Worm (Caenorhabditis elegans) whole organism, L3 larva: ENCODE measurements around the gene srx-26.

Source experiments
- ama-1 ChIP-seq: fragments of 150-350 bp; optimal IDR thresholded peaks from 2 replicates; lab custom pipeline; 2018
- ceh-16 ChIP-seq: sonication (generic microtip); optimal IDR thresholded peaks from 2 replicates; lab custom pipeline; 2017; ENCODE audit warnings: missing biosample characterization, missing genetic modification characterization
- ceh-82 ChIP-seq: fragments of 150-350 bp; optimal IDR thresholded peaks from 2 replicates; lab custom pipeline; 2014; ENCODE audit warnings: missing biosample characterization, missing genetic modification characterization
- elt-2 ChIP-seq: sonication (generic microtip); optimal IDR thresholded peaks from 2 replicates; lab custom pipeline; 2016; ENCODE audit warnings: missing genetic modification reagents, mild to moderate bottlenecking, missing genetic modification characterization, missing compliant biosample characterization
- elt-3 ChIP-seq, 3 experiments: fragments of 150-350 bp in 1 of 3; sonication (generic microtip) in 2 of 3; optimal IDR thresholded peaks; 2 replicates in 2 of 3; 4 replicates in 1 of 3; lab custom pipeline; 2014 to 2017; ENCODE audit warnings: missing biosample characterization in 3 of 3, missing genetic modification characterization in 3 of 3
- fkh-10 ChIP-seq: sonication (generic microtip); optimal IDR thresholded peaks from 2 replicates; lab custom pipeline; 2017; ENCODE audit warnings: missing biosample characterization, missing genetic modification reagents, missing genetic modification characterization
- fkh-2 ChIP-seq: fragments of 150-350 bp; optimal IDR thresholded peaks from 2 replicates; lab custom pipeline; 2014; ENCODE audit warnings: missing biosample characterization, missing genetic modification reagents, missing genetic modification characterization
- fos-1 ChIP-seq: fragments of 150-350 bp; optimal IDR thresholded peaks from 2 replicates; lab custom pipeline; 2014; ENCODE audit warnings: missing biosample characterization, missing genetic modification characterization
- hmg-11 ChIP-seq: sonication (generic microtip); optimal IDR thresholded peaks from 2 replicates; lab custom pipeline; 2016; ENCODE audit warnings: missing genetic modification characterization, missing compliant biosample characterization
- lin-15B ChIP-seq: fragments of 150-350 bp; optimal IDR thresholded peaks from 2 replicates; lab custom pipeline; 2014; ENCODE audit warnings: missing biosample characterization, missing genetic modification characterization
- nfya-1 ChIP-seq: sonication (generic microtip); optimal IDR thresholded peaks from 2 replicates; lab custom pipeline; 2017; ENCODE audit warnings: missing genetic modification characterization, mild to moderate bottlenecking, missing compliant biosample characterization, antibody characterized with exemption, moderate library complexity; ENCODE audit not compliant: insufficient read depth
- nhr-11 ChIP-seq: fragments of 150-350 bp; optimal IDR thresholded peaks from 2 replicates; lab custom pipeline; 2014; ENCODE audit warnings: missing biosample characterization, missing genetic modification characterization
- nhr-23 ChIP-seq: fragments of 150-350 bp; optimal IDR thresholded peaks from 2 replicates; lab custom pipeline; 2014; ENCODE audit warnings: missing biosample characterization, missing genetic modification reagents, missing genetic modification characterization
- nhr-237 ChIP-seq: fragments of 150-350 bp; optimal IDR thresholded peaks from 2 replicates; lab custom pipeline; 2014; ENCODE audit warnings: missing biosample characterization, missing genetic modification characterization
- nhr-43 ChIP-seq: sonication (generic microtip); optimal IDR thresholded peaks from 2 replicates; lab custom pipeline; 2016; ENCODE audit warnings: mild to moderate bottlenecking, missing genetic modification characterization, missing compliant biosample characterization; ENCODE audit not compliant: poor library complexity, severe bottlenecking
- nhr-67 ChIP-seq: fragments of 150-350 bp; optimal IDR thresholded peaks from 2 replicates; lab custom pipeline; 2014; ENCODE audit warnings: missing biosample characterization, missing genetic modification characterization
- nhr-77 ChIP-seq: fragments of 150-350 bp; optimal IDR thresholded peaks from 2 replicates; lab custom pipeline; 2014; ENCODE audit warnings: missing biosample characterization, missing genetic modification characterization
- pha-4 ChIP-seq: fragments of 150-350 bp; optimal IDR thresholded peaks from 2 replicates; lab custom pipeline; 2014; ENCODE audit warnings: missing biosample characterization, missing genetic modification reagents, missing genetic modification characterization
- pqm-1 ChIP-seq: fragments of 150-350 bp; optimal IDR thresholded peaks from 2 replicates; lab custom pipeline; 2017; ENCODE audit warnings: missing biosample characterization, missing genetic modification characterization, inconsistent platforms
- snpc-4 ChIP-seq: fragments of 150-350 bp; optimal IDR thresholded peaks from 2 replicates; lab custom pipeline; 2014; ENCODE audit warnings: missing biosample characterization, missing genetic modification characterization
- tbx-2 ChIP-seq: sonication (generic microtip); optimal IDR thresholded peaks from 2 replicates; lab custom pipeline; 2016; ENCODE audit warnings: mild to moderate bottlenecking, missing genetic modification characterization, missing compliant biosample characterization
- zag-1 ChIP-seq: fragments of 150-350 bp; optimal IDR thresholded peaks from 2 replicates; lab custom pipeline; 2014; ENCODE audit warnings: missing biosample characterization, missing genetic modification characterization
- ztf-4 ChIP-seq: fragments of 150-350 bp; optimal IDR thresholded peaks from 2 replicates; lab custom pipeline; 2014; ENCODE audit warnings: missing biosample characterization, missing genetic modification characterization

srx-26 gene

ce11 chrV:2711429-2711828, 41.5 kb downstream of the srx-26 start, which contains the start of gene C24B9.3:
C24B9.3 (minus strand) TSS chrV:2711599.
- peak; percentile 80 for TF ChIP-seq pqm-1 (tag; lab: Kevin White, UChicago)
- no peak for TF ChIP-seq lin-15B (tag; lab: Kevin White, UChicago)
- TF ChIP-seq nfya-1 (tag; lab: Kevin White, UChicago) = peak; percentile 14
- TF ChIP-seq elt-2 (tag; lab: Kevin White, UChicago) = peak; percentile 86
- no peak for TF ChIP-seq fos-1
- TF ChIP-seq nhr-67 (tag; lab: Kevin White, UChicago) = no peak
- TF ChIP-seq tbx-2 (tag; lab: Kevin White, UChicago) = no peak
- TF ChIP-seq nhr-77 = no peak
- TF ChIP-seq elt-3 (tag; optimal IDR thresholded peaks at IDR 0.05; lab: Kevin White, UChicago) = no peak

- TF ChIP-seq nfya-1 (tag; lab: Kevin White, UChicago) (peak; percentile 73), nhr-237 (tag; lab: Kevin White, UChicago) (no peak)
Measured at ce11 chrV:2710192-2710591, 42.7 kb downstream of the srx-26 start.

- no peak for TF ChIP-seq hmg-11 (tag; lab: Kevin White, UChicago)
- TF ChIP-seq nfya-1 (tag; lab: Kevin White, UChicago) = no peak
Measured at ce11 chrV:2706379-2706778, 46.5 kb downstream of the srx-26 start.

ce11 chrV:2703299-2703698, 49.6 kb downstream of the srx-26 start:
- TF ChIP-seq nhr-11 = no peak
- TF ChIP-seq zag-1 (tag; lab: Kevin White, UChicago) = no peak
- no peak for TF ChIP-seq tbx-2 (tag; lab: Kevin White, UChicago)
- TF ChIP-seq ama-1 (lab: Kevin White, UChicago) = no peak
- no peak for TF ChIP-seq ceh-16
- no peak for TF ChIP-seq fkh-2 (tag; lab: Kevin White, UChicago)
- no peak for TF ChIP-seq snpc-4
- no peak for TF ChIP-seq pha-4 (tag; lab: Kevin White, UChicago)
- TF ChIP-seq nhr-43 (tag; lab: Kevin White, UChicago) = no peak
- no peak for TF ChIP-seq lin-15B (tag; lab: Kevin White, UChicago)
- no peak for TF ChIP-seq nhr-237 (tag; lab: Kevin White, UChicago)
- no peak for TF ChIP-seq fkh-10

DNA sequence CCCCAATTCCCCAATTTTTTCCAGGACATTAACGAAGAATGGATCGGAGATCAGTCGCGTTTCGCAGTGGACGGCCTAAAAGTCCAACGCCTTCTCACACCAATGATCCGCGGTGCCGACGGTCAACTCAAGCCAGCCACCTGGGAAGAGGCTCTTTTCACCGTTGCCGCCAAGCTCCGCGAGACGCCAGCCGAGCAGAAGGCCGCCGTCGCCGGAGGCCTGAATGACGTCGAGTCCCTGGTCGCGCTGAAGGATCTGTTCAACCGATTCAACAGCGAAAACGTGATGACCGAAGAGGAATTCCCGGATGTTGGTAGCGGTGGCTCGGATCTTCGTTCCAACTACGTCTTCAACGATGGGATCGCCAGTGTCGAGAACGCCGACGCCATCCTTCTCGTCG, 50.0 kb downstream of the srx-26 start:
- TF ChIP-seq ceh-82 (tag; lab: Kevin White, UChicago) (no peak), fkh-10 (no peak), ztf-4 (tag; lab: Kevin White, UChicago) (no peak), nhr-23 (no peak), elt-2 (tag; lab: Kevin White, UChicago) (no peak)
- TF ChIP-seq, all 47 proteins: peak for 0
